Fruit fly (Drosophila melanogaster): ENCODE results near the gene KrT95D.
A peak's percentile ranks its signal among the peaks of the same experiment; 100 is the strongest.

Gene KrT95D

dm6 chr3R:24025715-24026467 lies 5.7 kb downstream of the KrT95D start (continued):
- TF ChIP-seq Eip75B (GFP tag; optimal IDR thresholded peaks at IDR 0.05) (peak; percentile 0), Ets21C (GFP tag; optimal IDR thresholded peaks at IDR 0.05) (no peak), CG3919 (GFP tag; optimal IDR thresholded peaks at IDR 0.05) (peak; percentile 10), Lpt (GFP tag; optimal IDR thresholded peaks at IDR 0.05) (no peak), net (GFP tag; optimal IDR thresholded peaks at IDR 0.05) (no peak), salr (GFP tag; optimal IDR thresholded peaks at IDR 0.05) (no peak), Met (GFP tag; optimal IDR thresholded peaks at IDR 0.05) (peak; percentile 47), fd59A (GFP tag; optimal IDR thresholded peaks at IDR 0.05) (no peak), Smox (GFP tag; optimal IDR thresholded peaks at IDR 0.05) (peak; percentile 26)

dm6 chr3R:24024688-24025087 lies 6.9 kb downstream of the KrT95D start:
- no peak for TF ChIP-seq Blimp-1 (GFP tag; optimal IDR thresholded peaks at IDR 0.05)
- no peak for TF ChIP-seq Hr39 (GFP tag; optimal IDR thresholded peaks at IDR 0.05)

dm6 chr3R:24024123-24024522 lies 7.5 kb downstream of the KrT95D start:
- no peak for TF ChIP-seq CG11294 (GFP tag; IDR thresholded peaks at IDR 0.05)
- peak; percentile 47 for TF ChIP-seq CG3032 (tag; optimal IDR thresholded peaks at IDR 0.05)
- TF ChIP-seq CG11902 (GFP tag; optimal IDR thresholded peaks at IDR 0.05): no peak
- peak; percentile 69 for TF ChIP-seq CG6276 (GFP tag; optimal IDR thresholded peaks at IDR 0.05)
- peak; percentile 61 for TF ChIP-seq CG6808 (GFP tag; optimal IDR thresholded peaks at IDR 0.05)
- TF ChIP-seq CG32006 (GFP tag; optimal IDR thresholded peaks at IDR 0.05): peak; percentile 79
- peak; percentile 48 to 50 for TF ChIP-seq salr (GFP tag; optimal IDR thresholded peaks at IDR 0.05)
- TF ChIP-seq CG6792 (GFP tag; optimal IDR thresholded peaks at IDR 0.05): peak; percentile 27
- TF ChIP-seq Smox (GFP tag; optimal IDR thresholded peaks at IDR 0.05): no peak
- TF ChIP-seq Sox15 (GFP tag; optimal IDR thresholded peaks at IDR 0.05): no peak
- no peak for TF ChIP-seq Hr38 (GFP tag; optimal IDR thresholded peaks at IDR 0.05)
- TF ChIP-seq CG10669 (GFP tag; optimal IDR thresholded peaks at IDR 0.05): peak; percentile 68
- TF ChIP-seq Eip78C (GFP tag): peak; percentile 83
- TF ChIP-seq Met (GFP tag; optimal IDR thresholded peaks at IDR 0.05): no peak
- TF ChIP-seq svp (GFP tag): no peak
- peak; percentile 0 for TF ChIP-seq dac (GFP tag; optimal IDR thresholded peaks at IDR 0.05)
- TF ChIP-seq CG8119 (GFP tag; IDR thresholded peaks at IDR 0.05): peak; percentile 45; the same call in 1 of the 3 replicates
- no peak for TF ChIP-seq lz (GFP tag; optimal IDR thresholded peaks at IDR 0.05)
- peak; percentile 43; the same call in 2 of the 3 replicates for TF ChIP-seq eg (GFP tag; IDR thresholded peaks at IDR 0.05)
- TF ChIP-seq Ets96B (tag; optimal IDR thresholded peaks at IDR 0.05): peak; percentile 55
- peak; percentile 52 for TF ChIP-seq CG10631 (GFP tag; optimal IDR thresholded peaks at IDR 0.05)
- TF ChIP-seq Hr4 (GFP tag; optimal IDR thresholded peaks at IDR 0.05): peak; percentile 55
- peak; percentile 51 for TF ChIP-seq Lpt (GFP tag; optimal IDR thresholded peaks at IDR 0.05)
- TF ChIP-seq Sox14 (GFP tag; optimal IDR thresholded peaks at IDR 0.05): peak; percentile 59
- no peak for TF ChIP-seq fd85E (GFP tag; optimal IDR thresholded peaks at IDR 0.05)
- peak; percentile 67 for TF ChIP-seq CG15336 (GFP tag; IDR thresholded peaks at IDR 0.05)
- no peak for TF ChIP-seq Ets21C (GFP tag; optimal IDR thresholded peaks at IDR 0.05)
- TF ChIP-seq CG4318 (GFP tag; optimal IDR thresholded peaks at IDR 0.05): peak; percentile 53
- no peak for TF ChIP-seq CG31627 (GFP tag; optimal IDR thresholded peaks at IDR 0.05)
- TF ChIP-seq dsx (GFP tag; optimal IDR thresholded peaks at IDR 0.05; ENCODE audit: poor library complexity, severe bottlenecking): peak; percentile 74
- peak; percentile 2 for TF ChIP-seq CG1621 (tag; optimal IDR thresholded peaks at IDR 0.05)
- no peak for TF ChIP-seq cyc (GFP tag; optimal IDR thresholded peaks at IDR 0.05)
- TF ChIP-seq net (GFP tag; optimal IDR thresholded peaks at IDR 0.05): peak; percentile 22
- peak; percentile 58 for TF ChIP-seq pdm3 (GFP tag; optimal IDR thresholded peaks at IDR 0.05)
- peak; percentile 35 for TF ChIP-seq spab (GFP tag; optimal IDR thresholded peaks at IDR 0.05)
- TF ChIP-seq CG11762 (GFP tag; optimal IDR thresholded peaks at IDR 0.05; ENCODE audit: insufficient read depth): no peak
- TF ChIP-seq Gug (GFP tag; IDR thresholded peaks at IDR 0.05): peak; percentile 23; the same call in 1 of the 2 replicates
- TF ChIP-seq Eip93F (GFP tag; optimal IDR thresholded peaks at IDR 0.05): no peak
- peak; percentile 20 to 30 for TF ChIP-seq ss (GFP tag; optimal IDR thresholded peaks at IDR 0.05)
- TF ChIP-seq OdsH (GFP tag; optimal IDR thresholded peaks at IDR 0.05): peak; percentile 43
- no peak for TF ChIP-seq CG34406 (GFP tag; optimal IDR thresholded peaks at IDR 0.05)

Measured in whole organism, prepupa.